Fruit fly (Drosophila melanogaster) whole organism, wandering third instar larva: ENCODE results near the gene CG8993.

Experiments used
- CG32264 ChIP-seq: fragments of 200-800 bp; sonication (Bioruptor generic); optimal IDR thresholded peaks from 2 replicates; lab custom pipeline; 2016; ENCODE audit warnings: missing biosample characterization, missing genetic modification characterization
- CrebA ChIP-seq: fragments of 200-800 bp; sonication (Bioruptor generic); optimal IDR thresholded peaks from 2 replicates; lab custom pipeline; 2016; ENCODE audit warnings: missing biosample characterization, mild to moderate bottlenecking, missing genetic modification characterization, borderline replicate concordance
- Dif ChIP-seq: fragments of 200-275, 200-300 bp; sonication (Bioruptor generic); optimal IDR thresholded peaks from 2 replicates; lab custom pipeline; 2018; ENCODE audit warnings: missing biosample characterization, missing genetic modification characterization; ENCODE audit not compliant: partially characterized antibody
- Myc ChIP-seq: fragments of >200 bp; optimal IDR thresholded peaks from 2 replicates; lab custom pipeline; 2017
- Rel ChIP-seq, 2 experiments: fragments of 200-800 bp; sonication (Bioruptor generic) in 1 of 2; optimal IDR thresholded peaks; 2 replicates in 1 of 2; 3 replicates in 1 of 2; lab custom pipeline; 2016 to 2019; ENCODE audit warnings: mild to moderate bottlenecking in 2 of 2, missing biosample characterization in 2 of 2, missing genetic modification characterization in 2 of 2, moderate library complexity in 1 of 2
- brk ChIP-seq: fragments of 200-800 bp; sonication (Bioruptor generic); optimal IDR thresholded peaks from 2 replicates; lab custom pipeline; 2016; ENCODE audit warnings: missing biosample characterization, mild to moderate bottlenecking, missing genetic modification characterization
- dsf ChIP-seq: sonication (Bioruptor generic); optimal IDR thresholded peaks from 2 replicates; lab custom pipeline; 2016; ENCODE audit warnings: missing biosample characterization, missing genetic modification characterization, borderline replicate concordance
- foxo ChIP-seq, 2 experiments: fragments of 200-800 bp; sonication (Bioruptor generic); optimal IDR thresholded peaks; 2 replicates in 1 of 2; 3 replicates in 1 of 2; lab custom pipeline; 2016 to 2017; ENCODE audit warnings: missing biosample characterization in 2 of 2, missing genetic modification characterization in 2 of 2
- jim ChIP-seq: fragments of 175-275, 200-325 bp; sonication (Bioruptor generic); optimal IDR thresholded peaks from 2 replicates; lab custom pipeline; 2016; ENCODE audit warnings: missing biosample characterization, mild to moderate bottlenecking, missing genetic modification characterization
- psq ChIP-seq: fragments of 200-800 bp; sonication (Bioruptor generic); optimal IDR thresholded peaks from 3 replicates; lab custom pipeline; 2017; ENCODE audit warnings: missing biosample characterization, mild to moderate bottlenecking, missing genetic modification characterization, moderate library complexity
- sage ChIP-seq: fragments of 200-800 bp; sonication (Bioruptor generic); optimal IDR thresholded peaks from 2 replicates; lab custom pipeline; 2016; ENCODE audit warnings: missing biosample characterization, mild to moderate bottlenecking, missing genetic modification characterization
- usp ChIP-seq: fragments of >200 bp; optimal IDR thresholded peaks from 2 replicates; lab custom pipeline; 2017; ENCODE audit warnings: missing biosample characterization, missing genetic modification characterization

DNA sequence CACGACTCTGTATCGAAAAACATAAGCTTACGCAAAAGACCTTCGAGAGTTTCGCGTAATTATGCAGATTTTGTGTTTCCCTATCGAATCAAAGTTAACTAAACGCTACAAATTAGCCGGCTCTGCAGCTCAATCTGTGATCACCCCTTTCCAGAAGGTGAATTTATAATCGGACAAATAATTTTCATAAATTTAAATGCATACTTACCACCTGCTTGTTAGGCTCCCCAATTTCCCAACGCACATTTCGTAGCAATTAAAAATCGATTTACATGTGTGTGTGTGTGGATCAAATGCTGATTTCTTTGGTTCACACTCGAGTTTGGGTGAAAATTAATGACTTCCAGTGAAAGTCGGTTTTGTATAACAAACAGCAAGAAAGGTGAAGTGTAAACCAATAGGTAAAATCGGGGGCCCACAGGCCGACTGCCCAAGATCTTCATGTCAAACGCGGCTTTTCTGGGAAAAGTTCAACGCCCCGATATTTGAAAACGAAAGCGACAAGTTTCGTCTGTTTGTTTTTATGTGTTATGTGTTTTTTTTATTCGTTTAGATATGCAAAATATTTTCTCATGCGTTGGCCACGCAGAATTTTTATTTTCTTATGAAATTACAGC is 25.7 kb downstream of the CG8993 start:
- no peak for TF ChIP-seq dsf (GFP tag; lab: Kevin White, UChicago)
- no peak for TF ChIP-seq Rel (GFP tag; optimal IDR thresholded peaks at IDR 0.05; lab: Kevin White, UChicago)
- TF ChIP-seq Rel (tag; optimal IDR thresholded peaks at IDR 0.05; lab: Kevin White, UChicago) = no peak
- TF ChIP-seq jim = no peak
- no peak for TF ChIP-seq CG32264 (GFP tag; lab: Kevin White, UChicago)
- TF ChIP-seq foxo (GFP tag; optimal IDR thresholded peaks at IDR 0.05; lab: Kevin White, UChicago) = no peak
- no peak for TF ChIP-seq usp (GFP tag; lab: Kevin White, UChicago)
- no peak for TF ChIP-seq brk (GFP tag; lab: Kevin White, UChicago)
- no peak for TF ChIP-seq sage
- no peak for TF ChIP-seq Myc (lab: Kevin White, UChicago)
- TF ChIP-seq Dif (GFP tag; lab: Kevin White, UChicago) = no peak
- TF ChIP-seq psq (GFP tag; lab: Kevin White, UChicago) = no peak
- no peak for TF ChIP-seq CrebA
